Worm (Caenorhabditis elegans): Measurements from ENCODE around the gene H05C05.1.

Gene H05C05.1

DNA sequence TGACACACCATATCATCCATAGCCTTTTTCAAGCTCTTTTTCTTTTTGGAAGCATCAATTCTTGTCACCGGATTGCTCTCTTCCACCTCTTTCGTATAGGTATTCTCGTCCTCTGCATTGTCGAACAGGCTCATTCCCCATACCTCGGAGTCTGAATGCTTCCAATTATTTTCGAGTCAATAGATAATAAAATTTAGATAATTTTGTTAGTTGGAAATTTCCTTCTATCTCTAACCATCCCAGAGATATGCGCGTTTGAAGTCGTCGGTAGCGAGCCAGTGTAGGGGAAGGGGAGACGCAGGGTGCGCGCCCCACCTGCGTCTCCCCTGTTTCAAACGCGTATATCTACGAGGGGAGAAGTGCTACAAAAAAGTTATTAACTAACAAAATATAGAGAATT is 26.1 kb upstream of the H05C05.1 start:
- TF ChIP-seq D1046.2 (GFP tag; IDR thresholded peaks at IDR 0.05) (no peak), ces-1 (GFP tag; optimal IDR thresholded peaks at IDR 0.05) (peak; percentile 61)

DNA sequence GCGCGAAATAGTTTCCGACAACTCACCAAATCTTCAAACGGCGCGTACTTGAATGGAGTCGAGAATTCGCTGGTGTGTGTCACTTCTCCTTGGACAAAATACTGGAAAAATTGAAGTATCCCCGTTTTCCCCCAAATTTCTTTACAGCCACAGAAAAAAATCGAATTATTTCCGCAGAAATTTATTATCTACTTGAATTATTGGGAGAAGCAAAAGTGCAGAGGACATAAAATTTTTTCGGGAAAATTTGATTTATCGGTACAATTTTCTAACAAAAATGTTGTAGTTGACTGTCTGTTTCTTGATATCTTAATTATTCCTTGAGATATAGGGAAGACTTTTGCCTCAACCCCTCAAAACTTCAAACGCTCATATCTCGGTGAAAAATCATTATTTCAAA is 23.9 kb upstream of the H05C05.1 start, which contains the start of gene R10F2.4:
R10F2.4 (minus strand) TSS at position 101 of the 400 bp plus-strand sequence.
- no peak for TF ChIP-seq hlh-11 (tag; optimal IDR thresholded peaks at IDR 0.05)
- no peak for TF ChIP-seq ama-1 (optimal IDR thresholded peaks at IDR 0.05)

DNA sequence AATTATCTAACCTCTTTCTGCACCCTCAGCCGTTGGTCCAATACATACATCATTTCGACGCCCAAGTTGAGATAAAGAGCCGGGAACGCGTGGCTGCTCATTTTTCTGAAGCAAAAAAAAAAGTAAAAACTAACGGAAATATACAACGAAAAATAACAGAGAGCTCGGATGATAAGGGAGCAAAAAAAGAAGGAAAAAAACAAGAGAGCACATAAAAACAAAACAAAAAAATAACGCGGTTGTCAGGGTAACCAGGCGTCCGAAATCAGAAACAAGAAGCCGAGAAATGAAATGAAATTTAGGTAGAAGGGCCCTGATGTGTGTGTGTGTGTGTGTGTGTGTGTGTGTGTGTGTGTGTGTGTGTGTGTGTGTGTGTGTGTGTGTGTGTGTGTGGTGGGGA is 22.3 kb upstream of the H05C05.1 start, which contains the start of gene R10F2.5:
R10F2.5 (minus strand) TSS at position 101 of the 400 bp plus-strand sequence.
- TF ChIP-seq spr-1 (tag; optimal IDR thresholded peaks at IDR 0.05) (no peak), nhr-10 (tag; optimal IDR thresholded peaks at IDR 0.05) (no peak), nhr-11 (tag; optimal IDR thresholded peaks at IDR 0.05) (no peak), tag-97 (GFP tag; IDR thresholded peaks at IDR 0.05) (no peak), nhr-111 (GFP tag; optimal IDR thresholded peaks at IDR 0.05) (no peak), dve-1 (tag; optimal IDR thresholded peaks at IDR 0.05; ENCODE audit: insufficient read depth) (no peak), skn-1 (tag; optimal IDR thresholded peaks at IDR 0.05) (no peak), madf-9 (GFP tag; conservative IDR thresholded peaks at IDR 0.05) (no peak), ceh-62 (tag; optimal IDR thresholded peaks at IDR 0.05) (no peak), dmd-9 (GFP tag; IDR thresholded peaks at IDR 0.05) (no peak), nhr-28 (tag; optimal IDR thresholded peaks at IDR 0.05) (no peak), vab-7 (GFP tag; IDR thresholded peaks at IDR 0.05) (no peak), fkh-10 (GFP tag; optimal IDR thresholded peaks at IDR 0.05) (no peak), nhr-77 (tag; optimal IDR thresholded peaks at IDR 0.05) (no peak), nhr-42 (GFP tag; IDR thresholded peaks at IDR 0.05) (no peak)

DNA sequence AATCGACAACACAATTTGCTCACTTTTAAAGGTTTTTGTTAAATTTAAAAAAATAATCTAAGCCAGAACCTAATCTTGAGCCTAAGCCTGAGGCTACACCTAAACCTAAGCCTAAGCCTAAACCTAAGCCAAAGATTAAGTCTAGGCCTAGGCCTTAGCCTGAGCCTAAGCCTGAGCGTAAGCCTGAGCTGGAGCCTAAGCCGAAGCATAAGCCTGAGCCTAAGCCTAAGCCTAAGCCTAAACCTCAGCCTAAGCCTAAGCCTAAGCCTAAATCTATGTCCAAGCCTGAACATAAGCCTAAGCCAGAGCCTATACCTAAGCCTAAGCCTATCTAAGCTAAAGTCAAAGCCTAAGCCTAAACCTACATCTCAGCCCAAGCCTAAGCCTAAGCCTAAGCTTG is 9.1 kb upstream of the H05C05.1 start:
- TF ChIP-seq nhr-77 (tag; optimal IDR thresholded peaks at IDR 0.05) (no peak), F10B5.3 (tag; optimal IDR thresholded peaks at IDR 0.05) (no peak), dve-1 (tag; optimal IDR thresholded peaks at IDR 0.05; ENCODE audit: insufficient read depth) (no peak), arid-1 (GFP tag; conservative IDR thresholded peaks at IDR 0.05) (no peak), ceh-62 (tag; optimal IDR thresholded peaks at IDR 0.05) (no peak), saeg-2 (GFP tag; IDR thresholded peaks at IDR 0.05) (no peak)

DNA sequence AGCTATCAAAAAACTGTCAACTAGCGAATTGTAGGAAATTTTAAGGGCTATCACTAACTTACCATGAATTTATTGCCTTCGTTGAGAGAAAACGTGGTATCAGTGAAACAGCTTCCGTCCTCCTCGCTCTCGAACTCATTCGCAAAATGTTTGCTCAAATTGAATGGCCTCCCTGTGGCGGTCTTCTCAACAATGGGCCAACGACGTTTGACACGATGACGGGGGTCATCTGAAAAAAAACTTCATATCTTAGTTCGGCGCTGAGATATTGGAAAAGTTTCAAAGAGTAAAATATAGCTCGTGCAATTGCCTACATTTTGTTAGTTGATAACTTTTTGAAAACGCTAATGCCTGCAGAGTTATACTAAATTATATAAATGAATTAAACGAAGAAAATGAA is 5.3 kb upstream of the H05C05.1 start:
- TF ChIP-seq F37D6.2 (tag; optimal IDR thresholded peaks at IDR 0.05) (no peak), unc-62 (GFP tag; optimal IDR thresholded peaks at IDR 0.05 in 1 of 2) (peak in 1 of 2 experiments; percentile 94), unc-62 (tag; optimal IDR thresholded peaks at IDR 0.05) (no peak), dpl-1 (GFP tag; optimal IDR thresholded peaks at IDR 0.05) (no peak)

DNA sequence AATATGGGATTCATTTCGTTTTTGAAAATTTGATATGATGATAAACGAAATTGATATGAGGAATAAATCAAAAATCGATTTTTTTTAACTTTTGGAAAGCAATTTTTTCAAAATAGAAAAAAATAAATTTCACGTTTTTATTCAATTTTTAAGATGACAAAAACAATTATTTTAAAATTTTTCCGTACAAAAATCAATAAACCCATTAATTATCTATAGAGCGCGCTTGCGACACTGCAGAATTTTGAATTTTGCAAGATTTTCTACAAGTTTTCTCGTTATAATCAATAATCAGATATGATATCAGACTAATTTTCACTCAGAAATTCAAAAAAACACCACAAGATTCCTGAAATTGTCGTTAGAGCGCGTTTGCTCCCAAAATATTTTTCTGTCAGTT is 2.9 kb upstream of the H05C05.1 start, which contains the start of gene R10F2.6:
R10F2.6 (minus strand) TSS at position 101 of the 400 bp plus-strand sequence.
- TF ChIP-seq lsy-2 (tag; optimal IDR thresholded peaks at IDR 0.05) = no peak
- TF ChIP-seq ZK546.5 (tag; optimal IDR thresholded peaks at IDR 0.05) = no peak
- TF ChIP-seq lin-29 (GFP tag; IDR thresholded peaks at IDR 0.05) = no peak
- no peak for TF ChIP-seq egl-27 (tag; optimal IDR thresholded peaks at IDR 0.05)
- no peak for TF ChIP-seq nhr-6 (tag; optimal IDR thresholded peaks at IDR 0.05)
- TF ChIP-seq pha-4 (GFP tag; IDR thresholded peaks at IDR 0.05) = no peak
- TF ChIP-seq pha-4 (tag; optimal IDR thresholded peaks at IDR 0.05) = no peak

All from whole organism, L4 larva.